Worm (Caenorhabditis elegans): ENCODE measurements around the gene srj-29.

ce11 chrV:16055031-16055430, 20.4 kb upstream of the srj-29 start, which contains the start of gene F14H3.4:
- TF ChIP-seq zag-1 (tag; optimal IDR thresholded peaks at IDR 0.05) (no peak), ces-1 (GFP tag; optimal IDR thresholded peaks at IDR 0.05) (no peak), pha-4 (GFP tag; IDR thresholded peaks at IDR 0.05) (no peak), pha-4 (tag; optimal IDR thresholded peaks at IDR 0.05) (no peak)
